Worm (Caenorhabditis elegans): Measurements from ENCODE around the gene oxy-4.

DNA sequence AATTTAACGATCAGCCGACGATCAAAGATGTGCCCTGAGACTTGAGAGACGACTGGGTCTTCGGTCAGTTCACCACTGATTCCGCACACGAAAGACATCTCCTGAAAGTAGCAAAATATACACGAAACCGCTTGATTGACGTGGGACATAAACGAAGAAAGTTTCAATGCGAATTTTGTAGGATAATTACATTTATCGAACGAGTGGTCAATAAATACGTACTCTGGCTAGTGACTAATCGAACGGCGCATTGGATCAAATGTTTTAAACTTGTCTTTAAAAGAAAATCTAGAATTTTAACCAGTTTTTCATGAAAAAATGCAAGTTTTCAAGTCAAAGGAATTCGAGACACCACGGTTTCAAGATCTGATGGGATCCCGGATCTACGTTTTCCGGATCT lies 13.4 kb upstream of the oxy-4 start, which contains the start of gene prp-19:
- TF ChIP-seq unc-62 (GFP tag; optimal IDR thresholded peaks at IDR 0.05): no peak
- no peak for TF ChIP-seq sptf-1 (tag; optimal IDR thresholded peaks at IDR 0.05)
- TF ChIP-seq nhr-76 (tag; optimal IDR thresholded peaks at IDR 0.05): no peak
- TF ChIP-seq mep-1 (tag; optimal IDR thresholded peaks at IDR 0.05): no peak
- TF ChIP-seq pha-4 (tag; optimal IDR thresholded peaks at IDR 0.05): no peak

Data from whole organism, mixed stage, embryonic.